Worm (Caenorhabditis elegans): ENCODE data around the gene sdz-33.
A peak's percentile ranks its signal among the peaks of the same experiment; 100 is the strongest.

Gene sdz-33

DNA sequence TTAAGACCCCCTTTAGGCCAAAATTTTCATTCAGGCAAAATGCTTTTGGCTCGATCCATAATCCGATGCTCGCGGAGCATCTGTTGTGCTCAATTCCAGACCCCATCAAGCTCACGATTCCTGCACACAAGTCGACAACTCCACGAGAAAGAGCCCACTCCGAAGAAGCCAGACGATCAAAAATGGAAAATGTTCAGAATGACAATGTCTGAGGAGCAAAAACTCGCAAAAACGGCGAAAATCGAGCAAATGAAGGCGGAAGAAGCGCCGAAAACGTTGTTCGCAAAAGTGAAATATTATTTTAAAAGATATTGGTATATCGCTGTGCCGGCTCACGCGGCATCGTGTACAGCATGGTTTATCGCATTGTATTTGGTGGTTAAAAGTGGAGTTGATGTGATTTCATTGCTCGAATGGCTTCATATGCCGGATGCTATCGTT is 14.4 kb downstream of the sdz-33 start, which contains the start of gene Y56A3A.22 (continued):
- TF ChIP-seq B0019.2 (GFP tag; conservative IDR thresholded peaks at IDR 0.05) (no peak), let-607 (tag; optimal IDR thresholded peaks at IDR 0.05) (peak; percentile 24 to 79), lsy-27 (tag; optimal IDR thresholded peaks at IDR 0.05; ENCODE audit: borderline replicate concordance, insufficient read depth) (no peak), snpc-1.1 (tag; optimal IDR thresholded peaks at IDR 0.05; ENCODE audit: insufficient read depth) (no peak), madf-8 (GFP tag; conservative IDR thresholded peaks at IDR 0.05) (no peak), hmg-1.2 (GFP tag; IDR thresholded peaks at IDR 0.05) (0 out of 2 replicates have a peak, but pooled peaks have one; percentile 18), atf-7 (tag; optimal IDR thresholded peaks at IDR 0.05) (peak; percentile 71), nfya-2 (GFP tag; IDR thresholded peaks at IDR 0.05) (no peak), F49E8.2 (tag; optimal IDR thresholded peaks at IDR 0.05; ENCODE audit: insufficient read depth) (peak; percentile 32), K12H6.12 (tag; optimal IDR thresholded peaks at IDR 0.05) (peak; percentile 35), tbp1 (GFP tag; optimal IDR thresholded peaks at IDR 0.05) (peak; percentile 28), ceh-100 (GFP tag; IDR thresholded peaks at IDR 0.05) (0 out of 2 replicates have a peak, but pooled peaks have one; percentile 26), ztf-28 (GFP tag; IDR thresholded peaks at IDR 0.05) (no peak), C06A6.2 (GFP tag; conservative IDR thresholded peaks at IDR 0.05) (no peak), madf-10 (tag; optimal IDR thresholded peaks at IDR 0.05) (peak; percentile 43), F52B5.7 (tag; optimal IDR thresholded peaks at IDR 0.05) (peak; percentile 87), F10E7.11 (tag; optimal IDR thresholded peaks at IDR 0.05) (peak; percentile 20), D2030.7 (GFP tag; IDR thresholded peaks at IDR 0.05) (0 out of 2 replicates have a peak, but pooled peaks have one; percentile 38), ztf-3 (GFP tag; optimal IDR thresholded peaks at IDR 0.05) (peak; percentile 72), Y56A3A.18 (GFP tag; IDR thresholded peaks at IDR 0.05) (peak; percentile 57; the same call in 1 of the 2 replicates), dox-1 (GFP tag; IDR thresholded peaks at IDR 0.05) (peak; percentile 49), dpff-1 (tag; optimal IDR thresholded peaks at IDR 0.05) (peak; percentile 68), nhr-120 (GFP tag; IDR thresholded peaks at IDR 0.05) (0 out of 2 replicates have a peak, but pooled peaks have one; percentile 58), C17E4.6 (GFP tag; IDR thresholded peaks at IDR 0.05) (0 out of 2 replicates have a peak, but pooled peaks have one; percentile 50), madf-6 (GFP tag; IDR thresholded peaks at IDR 0.05) (peak; percentile 50), pbrm-1 (GFP tag; IDR thresholded peaks at IDR 0.05) (peak; percentile 81), attf-6 (GFP tag; IDR thresholded peaks at IDR 0.05) (peak; percentile 66), F39B2.1 (GFP tag; IDR thresholded peaks at IDR 0.05) (peak; percentile 24; the same call in 1 of the 2 replicates), snpc-3.4 (tag; optimal IDR thresholded peaks at IDR 0.05) (peak; percentile 21)

DNA sequence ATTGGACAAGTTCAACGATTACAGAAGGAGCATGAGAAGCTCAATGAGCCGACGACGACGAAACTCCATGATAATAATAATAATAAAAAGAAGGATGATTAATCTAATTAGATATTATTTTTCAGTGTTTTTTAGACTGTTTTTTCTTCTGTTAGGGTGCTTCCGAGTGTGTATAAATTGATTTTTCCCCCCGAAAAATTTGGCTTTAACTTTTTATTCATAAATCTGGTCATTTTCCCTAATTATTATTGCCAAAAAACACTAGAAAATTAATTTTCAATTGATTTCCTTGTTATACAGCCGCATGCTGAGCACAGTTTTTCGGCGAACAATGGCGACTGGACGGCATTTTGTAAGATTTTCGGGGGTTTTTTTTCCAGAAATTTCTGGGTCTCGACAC is 16.3 kb downstream of the sdz-33 start, which contains the start of gene nft-1:
TSS of gene nft-1 (plus strand) at position 301 of the 400 bp plus-strand sequence.
- no peak for TF ChIP-seq F52B5.7 (tag; optimal IDR thresholded peaks at IDR 0.05)
- no peak for TF ChIP-seq rcor-1 (GFP tag; IDR thresholded peaks at IDR 0.05)
- no peak for TF ChIP-seq ceh-40 (GFP tag; IDR thresholded peaks at IDR 0.05)
- no peak for TF ChIP-seq rec-8 (tag; optimal IDR thresholded peaks at IDR 0.05)

ce11 chrIII:11930899-11931298 is 23.6 kb downstream of the sdz-33 start:
- TF ChIP-seq hlh-26 (GFP tag; conservative IDR thresholded peaks at IDR 0.05) (no peak), F55B11.4 (tag; optimal IDR thresholded peaks at IDR 0.05; ENCODE audit: borderline replicate concordance, insufficient read depth) (no peak), Y53G8AR.9 (GFP tag; conservative IDR thresholded peaks at IDR 0.05) (no peak), zfh-2 (GFP tag; conservative IDR thresholded peaks at IDR 0.05) (0 out of 2 replicates have a peak, but pooled peaks have one; percentile 17), K12H6.12 (tag; optimal IDR thresholded peaks at IDR 0.05) (no peak), lsy-27 (tag; optimal IDR thresholded peaks at IDR 0.05; ENCODE audit: borderline replicate concordance, insufficient read depth) (no peak)

Data from whole organism, young adult.